Worm (Caenorhabditis elegans): ENCODE results near the gene mpdu-1.
A peak's percentile ranks its signal among the peaks of the same experiment; 100 is the strongest.
"Not testable (repeated sequence)": the region's sequence is repeated elsewhere in the genome, so short reads cannot be mapped to it uniquely, and the experiment has no call there.

DNA sequence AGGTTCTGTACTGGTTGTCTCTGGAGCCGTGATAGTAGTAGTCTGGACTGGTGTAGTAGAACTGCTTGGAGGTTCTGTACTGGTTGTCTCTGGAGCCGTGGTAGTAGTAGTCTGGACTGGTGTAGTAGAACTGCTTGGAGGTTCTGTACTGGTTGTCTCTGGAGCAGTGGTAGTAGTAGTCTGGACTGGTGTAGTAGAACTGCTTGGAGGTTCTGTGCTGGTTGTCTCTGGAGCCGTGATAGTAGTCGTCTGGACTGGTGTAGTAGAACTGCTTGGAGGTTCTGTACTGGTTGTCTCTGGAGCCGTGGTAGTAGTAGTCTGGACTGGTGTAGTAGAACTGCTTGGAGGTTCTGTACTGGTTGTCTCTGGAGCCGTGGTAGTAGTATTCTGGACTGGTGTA, 29.6 kb downstream of the mpdu-1 start:
- not testable (repeated sequence) for TF ChIP-seq T22C8.4 (GFP tag; IDR thresholded peaks at IDR 0.05); klf-2 (GFP tag; conservative IDR thresholded peaks at IDR 0.05); ztf-23 (GFP tag; IDR thresholded peaks at IDR 0.05); cog-1 (tag; optimal IDR thresholded peaks at IDR 0.05); med-1 (GFP tag; optimal IDR thresholded peaks at IDR 0.05; ENCODE audit: insufficient read depth)
- 0 out of 2 replicates have a peak, but pooled peaks have one; percentile 57 for TF ChIP-seq flt-1 (GFP tag; IDR thresholded peaks at IDR 0.05)

All from whole organism, midembryonic.